Fruit fly (Drosophila melanogaster) whole organism, embryonic: ENCODE results near the gene timeout.

ENCODE experiments used
- Ada2b ChIP-seq: fragments of 200-800 bp; sonication (Bioruptor generic); IDR thresholded peaks from 2 replicates; pipeline ENCODE4 v1.3.6; 2022; ENCODE audit warnings: missing biosample characterization, missing genetic modification characterization
- Antp ChIP-seq: fragments of 200-800 bp; sonication (Bioruptor generic); optimal IDR thresholded peaks from 3 replicates; lab custom pipeline; 2016; ENCODE audit warnings: missing biosample characterization, missing genetic modification characterization
- CG10274 ChIP-seq: fragments of 200-800 bp; sonication (Bioruptor generic); optimal IDR thresholded peaks from 3 replicates; lab custom pipeline; 2017; ENCODE audit warnings: missing biosample characterization, mild to moderate bottlenecking, missing genetic modification characterization
- CG11247 ChIP-seq: fragments of 200-800 bp; sonication (Bioruptor generic); IDR thresholded peaks from 2 replicates; pipeline ENCODE4 v1.3.6; 2022; ENCODE audit warnings: missing biosample characterization, missing genetic modification characterization
- CG11398 ChIP-seq: fragments of 200-800 bp; sonication (Bioruptor generic); optimal IDR thresholded peaks from 2 replicates; lab custom pipeline; 2016; ENCODE audit warnings: missing biosample characterization, missing genetic modification characterization
- CG12299 ChIP-seq: fragments of 200-800 bp; sonication (Bioruptor generic); optimal IDR thresholded peaks from 2 replicates; lab custom pipeline; 2018; ENCODE audit warnings: missing biosample characterization, mild to moderate bottlenecking, missing genetic modification characterization
- CG14860 ChIP-seq: fragments of 200-800 bp; sonication (Bioruptor generic); IDR thresholded peaks from 3 replicates; pipeline ENCODE4 v1.3.6; 2022; ENCODE audit warnings: missing biosample characterization, missing genetic modification characterization; ENCODE audit not compliant: partially characterized antibody
- CG15011 ChIP-seq: fragments of 200-800 bp; sonication (Bioruptor generic); optimal IDR thresholded peaks from 3 replicates; lab custom pipeline; 2018; ENCODE audit warnings: missing biosample characterization, mild to moderate bottlenecking, missing genetic modification characterization
- CG16779 ChIP-seq: fragments of 200-800 bp; sonication (Bioruptor generic); IDR thresholded peaks from 2 replicates; pipeline ENCODE4 v1.3.6; 2022; ENCODE audit warnings: missing biosample characterization, missing genetic modification characterization
- CG17385 ChIP-seq: fragments of 200-800 bp; sonication (Bioruptor generic); optimal IDR thresholded peaks from 3 replicates; lab custom pipeline; 2018; ENCODE audit warnings: missing biosample characterization, mild to moderate bottlenecking, missing genetic modification characterization
- CG17802 ChIP-seq: fragments of 200-800 bp; sonication (Bioruptor generic); optimal IDR thresholded peaks from 2 replicates; lab custom pipeline; 2018; ENCODE audit warnings: missing biosample characterization, mild to moderate bottlenecking, missing genetic modification characterization, moderate library complexity
- CG2875 ChIP-seq: fragments of 200-800 bp; sonication (Bioruptor generic); optimal IDR thresholded peaks from 2 replicates; lab custom pipeline; 2017; ENCODE audit warnings: missing biosample characterization, mild to moderate bottlenecking, missing genetic modification characterization, missing genetic modification reagents
- CG31441 ChIP-seq: fragments of 200-800 bp; sonication (Bioruptor generic); IDR thresholded peaks from 2 replicates; pipeline ENCODE4 v1.3.6; 2022; ENCODE audit warnings: missing biosample characterization, missing genetic modification characterization
- CG33557 ChIP-seq: fragments of 200-800 bp; sonication (Bioruptor generic); optimal IDR thresholded peaks from 2 replicates; lab custom pipeline; 2019; ENCODE audit warnings: missing biosample characterization, mild to moderate bottlenecking, missing genetic modification characterization, moderate library complexity
- CG3838 ChIP-seq: fragments of 200-800 bp; sonication (Bioruptor generic); optimal IDR thresholded peaks from 3 replicates; lab custom pipeline; 2016; ENCODE audit warnings: missing biosample characterization, missing genetic modification characterization
- CG3847 ChIP-seq: fragments of 200-800 bp; sonication (Bioruptor generic); IDR thresholded peaks from 2 replicates; pipeline ENCODE4 v1.3.6; 2022; ENCODE audit warnings: missing biosample characterization, missing genetic modification characterization
- CG3995 ChIP-seq: fragments of 200-800 bp; sonication (Bioruptor generic); optimal IDR thresholded peaks from 3 replicates; lab custom pipeline; 2016; ENCODE audit warnings: missing biosample characterization, missing genetic modification characterization
- CG4282 ChIP-seq: fragments of 200-800 bp; sonication (Bioruptor generic); optimal IDR thresholded peaks from 2 replicates; lab custom pipeline; 2016; ENCODE audit warnings: missing biosample characterization, missing genetic modification characterization
- CG4617 ChIP-seq: fragments of 200-800 bp; sonication (Bioruptor generic); optimal IDR thresholded peaks from 3 replicates; lab custom pipeline; 2016; ENCODE audit warnings: missing biosample characterization, missing genetic modification characterization, borderline replicate concordance
- CG4820 ChIP-seq: fragments of 200-800 bp; sonication (Bioruptor generic); optimal IDR thresholded peaks from 3 replicates; lab custom pipeline; 2016; ENCODE audit warnings: missing biosample characterization, missing genetic modification characterization
- CG8765 ChIP-seq: fragments of 200-800 bp; sonication (Bioruptor generic); IDR thresholded peaks from 2 replicates; pipeline ENCODE4 v1.3.6; 2022; ENCODE audit warnings: missing biosample characterization, missing genetic modification characterization
- CG8944 ChIP-seq: fragments of 200-800 bp; sonication (Bioruptor generic); optimal IDR thresholded peaks from 3 replicates; lab custom pipeline; 2016; ENCODE audit warnings: missing biosample characterization, missing genetic modification characterization
- CHES-1-like ChIP-seq: fragments of 200-800 bp; sonication (Bioruptor generic); optimal IDR thresholded peaks from 2 replicates; lab custom pipeline; 2016; ENCODE audit warnings: missing biosample characterization, missing genetic modification characterization
- E2f1 ChIP-seq: fragments of 200-800 bp; sonication (Bioruptor generic); IDR thresholded peaks from 2 replicates; pipeline ENCODE4 v1.3.6; 2022; ENCODE audit warnings: missing biosample characterization, missing genetic modification characterization
- Ets65A ChIP-seq: fragments of 200-800 bp; sonication (Bioruptor generic); peaks from one replicate; lab custom pipeline; 2016; ENCODE audit warnings: missing biosample characterization, missing genetic modification characterization
- Gug ChIP-seq: fragments of 200-800 bp; sonication (Bioruptor generic); IDR thresholded peaks from 4 replicates; pipeline ENCODE4 v1.3.6; 2022; ENCODE audit warnings: missing biosample characterization, missing genetic modification characterization
- HLH3B ChIP-seq: fragments of 200-800 bp; sonication (Bioruptor generic); IDR thresholded peaks from 2 replicates; pipeline ENCODE4 v1.3.6; 2022; ENCODE audit warnings: missing biosample characterization, missing genetic modification characterization
- Hmr ChIP-seq: fragments of 200-800 bp; sonication (Bioruptor generic); optimal IDR thresholded peaks from 3 replicates; lab custom pipeline; 2017; ENCODE audit warnings: mild to moderate bottlenecking, missing biosample characterization, missing genetic modification reagents, missing genetic modification characterization
- Hsf ChIP-seq: fragments of 200-800 bp; sonication (Bioruptor generic); optimal IDR thresholded peaks from 3 replicates; lab custom pipeline; 2016; ENCODE audit warnings: missing biosample characterization, missing genetic modification characterization
- NK7.1 ChIP-seq: fragments of 200-800 bp; sonication (Bioruptor generic); optimal IDR thresholded peaks from 3 replicates; lab custom pipeline; 2016; ENCODE audit warnings: missing biosample characterization, missing genetic modification characterization
- Optix ChIP-seq: fragments of 200-800 bp; sonication (Bioruptor generic); IDR thresholded peaks from 3 replicates; pipeline ENCODE4 v1.3.6; 2022; ENCODE audit warnings: missing biosample characterization, missing genetic modification characterization
- Scr ChIP-seq: fragments of 200-800 bp; sonication (Bioruptor generic); IDR thresholded peaks from 2 replicates; pipeline ENCODE4 v1.3.6; 2022; ENCODE audit warnings: missing biosample characterization, missing genetic modification characterization; ENCODE audit not compliant: partially characterized antibody
- bcd ChIP-seq: fragments of 200-800 bp; sonication (Bioruptor generic); optimal IDR thresholded peaks from 2 replicates; lab custom pipeline; 2017; ENCODE audit warnings: missing biosample characterization, mild to moderate bottlenecking, missing genetic modification characterization
- btn ChIP-seq: fragments of 200-800 bp; sonication (Bioruptor generic); optimal IDR thresholded peaks from 2 replicates; lab custom pipeline; 2016; ENCODE audit warnings: missing biosample characterization, missing genetic modification characterization
- crc ChIP-seq: fragments of 200-800 bp; sonication (Bioruptor generic); optimal IDR thresholded peaks from 2 replicates; lab custom pipeline; 2016; ENCODE audit warnings: missing biosample characterization, missing genetic modification characterization
- dimm ChIP-seq: fragments of 200-800 bp; sonication (Bioruptor generic); IDR thresholded peaks from 2 replicates; pipeline ENCODE4 v1.3.6; 2022; ENCODE audit warnings: missing biosample characterization, missing genetic modification characterization
- en ChIP-seq: fragments of 200-800 bp; sonication (Bioruptor generic); optimal IDR thresholded peaks from 2 replicates; lab custom pipeline; 2016; ENCODE audit warnings: missing biosample characterization, missing genetic modification characterization
- eve ChIP-seq, 2 experiments: fragments of >200 bp; optimal IDR thresholded peaks; 2 replicates each; lab custom pipeline; 2017; ENCODE audit warnings: missing biosample characterization in 2 of 2, missing genetic modification characterization in 2 of 2
- fru ChIP-seq: fragments of >200 bp; optimal IDR thresholded peaks from 2 replicates; lab custom pipeline; 2017
- mld ChIP-seq: fragments of 200-800 bp; sonication (Bioruptor generic); IDR thresholded peaks from 3 replicates; pipeline ENCODE4 v1.3.6; 2022; ENCODE audit warnings: missing biosample characterization, missing genetic modification characterization; ENCODE audit not compliant: partially characterized antibody
- nerfin-2 ChIP-seq: fragments of 200-800 bp; sonication (Bioruptor generic); IDR thresholded peaks from 2 replicates; pipeline ENCODE4 v1.3.6; 2022; ENCODE audit warnings: missing biosample characterization, missing genetic modification characterization; ENCODE audit not compliant: partially characterized antibody
- nom ChIP-seq: fragments of 200-800 bp; sonication (Bioruptor generic); optimal IDR thresholded peaks from 2 replicates; lab custom pipeline; 2017; ENCODE audit warnings: missing biosample characterization, missing genetic modification characterization, mild to moderate bottlenecking, moderate library complexity, missing genetic modification reagents
- odd ChIP-seq: fragments of 200-800 bp; sonication (Bioruptor generic); optimal IDR thresholded peaks from 2 replicates; lab custom pipeline; 2017; ENCODE audit warnings: missing biosample characterization, mild to moderate bottlenecking, missing genetic modification characterization
- pfk ChIP-seq: fragments of 200-800 bp; sonication (Bioruptor generic); optimal IDR thresholded peaks from 2 replicates; lab custom pipeline; 2018; ENCODE audit warnings: missing biosample characterization, mild to moderate bottlenecking, missing genetic modification characterization, moderate library complexity
- pzg ChIP-seq: fragments of 200-800 bp; sonication (Bioruptor generic); optimal IDR thresholded peaks from 3 replicates; lab custom pipeline; 2018; ENCODE audit warnings: missing biosample characterization, mild to moderate bottlenecking, missing genetic modification characterization, moderate library complexity
- schlank ChIP-seq: fragments of 200-800 bp; sonication (Bioruptor generic); optimal IDR thresholded peaks from 2 replicates; lab custom pipeline; 2018; ENCODE audit warnings: missing biosample characterization, mild to moderate bottlenecking, missing genetic modification characterization
- slp2 ChIP-seq: fragments of 200-800 bp; sonication (Bioruptor generic); optimal IDR thresholded peaks from 2 replicates; lab custom pipeline; 2016; ENCODE audit warnings: missing biosample characterization, missing genetic modification characterization
- sqz ChIP-seq: fragments of 200-800 bp; sonication (Bioruptor generic); optimal IDR thresholded peaks from 3 replicates; lab custom pipeline; 2018; ENCODE audit warnings: missing biosample characterization, mild to moderate bottlenecking, missing genetic modification characterization
- ttk ChIP-seq: fragments of 200-800 bp; sonication (Bioruptor generic); IDR thresholded peaks from 2 replicates; pipeline ENCODE4 v2.1.2; 2022; ENCODE audit warnings: missing biosample characterization, missing genetic modification characterization
- twi ChIP-seq: fragments of 200-800 bp; optimal IDR thresholded peaks from 2 replicates; lab custom pipeline; 2019; ENCODE audit warnings: missing biosample characterization, mild to moderate bottlenecking, missing genetic modification characterization, moderate library complexity
- vfl ChIP-seq: fragments of 200-800 bp; sonication (Bioruptor generic); optimal IDR thresholded peaks from 2 replicates; lab custom pipeline; 2016; ENCODE audit warnings: missing biosample characterization, missing genetic modification characterization

timeout gene

dm6 chr3R:13063746-13064592, 24.5 kb upstream of the timeout start (continued):
- peak; percentile 90 for TF ChIP-seq Ets65A
- TF ChIP-seq dimm (GFP tag; lab: Robert Waterston, UW) = no peak
- no peak for TF ChIP-seq bcd (GFP tag; lab: Kevin White, UChicago)
- no peak for TF ChIP-seq NK7.1 (GFP tag; lab: Kevin White, UChicago)
- TF ChIP-seq CG17385 = peak; percentile 95
- no peak for TF ChIP-seq sqz (GFP tag; lab: Kevin White, UChicago)
- TF ChIP-seq CG3847 (GFP tag; lab: Robert Waterston, UW) = no peak
- no peak for TF ChIP-seq CG17802 (tag; lab: Kevin White, UChicago)
- no peak for TF ChIP-seq CG33557 (GFP tag; lab: Kevin White, UChicago)
- no peak for TF ChIP-seq pzg (GFP tag; lab: Kevin White, UChicago)
- TF ChIP-seq CG11247 (GFP tag; lab: Robert Waterston, UW) = no peak
- no peak for TF ChIP-seq fru (lab: Kevin White, UChicago)
- TF ChIP-seq Gug = peak; percentile 34; the same call in 1 of the 4 replicates
- no peak for TF ChIP-seq pfk (GFP tag; lab: Kevin White, UChicago)
- no peak for TF ChIP-seq HLH3B (GFP tag; lab: Robert Waterston, UW)
- no peak for TF ChIP-seq CG8765
- no peak for TF ChIP-seq E2f1 (GFP tag; lab: Robert Waterston, UW)
- no peak for TF ChIP-seq CG4820 (GFP tag; lab: Kevin White, UChicago)
- no peak for TF ChIP-seq slp2 (GFP tag; lab: Kevin White, UChicago)
- TF ChIP-seq CG14860 (GFP tag; lab: Robert Waterston, UW) = no peak
- TF ChIP-seq Hsf (GFP tag; lab: Kevin White, UChicago) = no peak
- peak; percentile 53 for TF ChIP-seq CG4282 (GFP tag; lab: Kevin White, UChicago)
- no peak for TF ChIP-seq Antp
- TF ChIP-seq CG3838 = no peak
- TF ChIP-seq schlank (tag; lab: Kevin White, UChicago) = no peak
- TF ChIP-seq odd = peak; percentile 28
- TF ChIP-seq CG11398 (GFP tag; lab: Kevin White, UChicago) = no peak
- TF ChIP-seq CG31441 (GFP tag; lab: Robert Waterston, UW) = no peak
- no peak for TF ChIP-seq Optix (GFP tag; lab: Robert Waterston, UW)
- TF ChIP-seq CG8944 (GFP tag; lab: Kevin White, UChicago) = no peak
- TF ChIP-seq en (GFP tag; lab: Kevin White, UChicago) = no peak
- no peak for TF ChIP-seq CG15011 (GFP tag; lab: Kevin White, UChicago)
- TF ChIP-seq CG10274 (GFP tag; lab: Kevin White, UChicago) = no peak
- no peak for TF ChIP-seq nerfin-2 (GFP tag; lab: Robert Waterston, UW)
- no peak for TF ChIP-seq CG2875
- TF ChIP-seq CG16779 = no peak
- TF ChIP-seq Hmr (GFP tag; lab: Kevin White, UChicago) = peak; percentile 8
- no peak for TF ChIP-seq btn
- no peak for TF ChIP-seq CHES-1-like (GFP tag; lab: Kevin White, UChicago)
- TF ChIP-seq twi = peak; percentile 50
- peak; percentile 36; the same call in 1 of the 2 replicates for TF ChIP-seq Ada2b (GFP tag; lab: Robert Waterston, UW)
- TF ChIP-seq eve (GFP tag; optimal IDR thresholded peaks at IDR 0.05; lab: Kevin White, UChicago) = no peak
- TF ChIP-seq crc = no peak
- no peak for TF ChIP-seq CG3995 (GFP tag; lab: Kevin White, UChicago)
- TF ChIP-seq CG12299 (tag; lab: Kevin White, UChicago) = no peak
- no peak for TF ChIP-seq vfl
- peak; percentile 85 for TF ChIP-seq ttk (GFP tag; lab: Robert Waterston, UW)
- TF ChIP-seq CG4617 (GFP tag; lab: Kevin White, UChicago) = no peak
- no peak for TF ChIP-seq mld (GFP tag; lab: Robert Waterston, UW)
- TF ChIP-seq Scr (GFP tag; lab: Robert Waterston, UW) = no peak
- no peak for TF ChIP-seq nom (GFP tag; lab: Kevin White, UChicago)
